Worm (Caenorhabditis elegans) whole organism, L1 larva: ENCODE results near the gene madf-5.

Experiments used
- F16B12.6 ChIP-seq: fragments of 150-350 bp; optimal IDR thresholded peaks from 2 replicates; lab custom pipeline; 2014; ENCODE audit warnings: missing biosample characterization, missing genetic modification characterization
- Y116A8C.19 ChIP-seq: sonication (generic microtip); optimal IDR thresholded peaks from 2 replicates; lab custom pipeline; 2016; ENCODE audit warnings: missing compliant biosample characterization, missing genetic modification characterization, borderline replicate concordance
- dpl-1 ChIP-seq, 3 experiments: fragments of 150-350 bp in 2 of 3; sonication (generic microtip) in 1 of 3; optimal IDR thresholded peaks; 2 replicates each; lab custom pipeline; 2014 to 2017; ENCODE audit warnings: missing biosample characterization in 3 of 3, missing genetic modification characterization in 3 of 3, missing genetic modification reagents in 3 of 3
- egl-27 ChIP-seq, 2 experiments: fragments of 150-350 bp in 1 of 2; sonication (generic microtip); optimal IDR thresholded peaks; 3 replicates each; lab custom pipeline; 2017 to 2018; ENCODE audit warnings: missing biosample characterization in 2 of 2, missing genetic modification characterization in 2 of 2, missing genetic modification reagents in 2 of 2
- lir-3 ChIP-seq: sonication (generic microtip); optimal IDR thresholded peaks from 2 replicates; lab custom pipeline; 2016; ENCODE audit warnings: mild to moderate bottlenecking, missing genetic modification characterization, moderate library complexity, missing compliant biosample characterization; ENCODE audit not compliant: poor library complexity
- nhr-237 ChIP-seq: fragments of 150-350 bp; optimal IDR thresholded peaks from 2 replicates; lab custom pipeline; 2014; ENCODE audit warnings: missing biosample characterization, missing genetic modification characterization
- nhr-28 ChIP-seq: fragments of 150-350 bp; optimal IDR thresholded peaks from 2 replicates; lab custom pipeline; 2014; ENCODE audit warnings: missing biosample characterization, missing genetic modification characterization
- nhr-76 ChIP-seq: sonication (generic microtip); optimal IDR thresholded peaks from 2 replicates; lab custom pipeline; 2017; ENCODE audit warnings: missing biosample characterization, missing genetic modification characterization
- nhr-77 ChIP-seq: fragments of 150-350 bp; optimal IDR thresholded peaks from 2 replicates; lab custom pipeline; 2014; ENCODE audit warnings: missing biosample characterization, missing genetic modification characterization
- skn-1 ChIP-seq: fragments of 150-350 bp; optimal IDR thresholded peaks from 2 replicates; lab custom pipeline; 2014; ENCODE audit warnings: missing biosample characterization, missing genetic modification characterization
- snpc-4 ChIP-seq: fragments of 150-350 bp; optimal IDR thresholded peaks from 2 replicates; lab custom pipeline; 2014; ENCODE audit warnings: missing biosample characterization, missing genetic modification characterization
- sptf-1 ChIP-seq: fragments of 150-350 bp; optimal IDR thresholded peaks from 2 replicates; lab custom pipeline; 2014; ENCODE audit warnings: missing biosample characterization, missing genetic modification characterization

DNA sequence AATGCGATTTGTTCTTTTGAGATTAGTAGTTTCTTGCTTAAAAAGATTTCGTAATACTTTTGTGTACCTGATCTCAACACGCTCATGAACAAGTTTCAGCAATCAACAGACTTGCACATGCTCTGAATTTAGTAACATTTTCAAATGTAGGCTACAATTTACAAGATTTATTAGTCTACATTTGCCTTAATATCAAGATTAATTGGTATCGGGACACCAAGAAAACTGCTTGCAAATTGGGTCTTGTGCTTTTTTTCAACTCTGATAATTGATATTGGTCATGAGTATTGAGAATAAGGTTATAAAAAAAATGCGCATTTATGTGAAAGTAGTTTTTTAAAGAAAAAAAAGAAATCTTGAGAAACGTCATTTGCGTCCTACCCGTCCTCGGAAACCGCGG lies 19.2 kb downstream of the madf-5 start:
- TF ChIP-seq Y116A8C.19 (tag; lab: Kevin White, UChicago) = no peak
- TF ChIP-seq lir-3 (tag; lab: Kevin White, UChicago) = no peak
- no peak for TF ChIP-seq snpc-4 (tag; lab: Kevin White, UChicago)
- no peak for TF ChIP-seq egl-27 (tag; optimal IDR thresholded peaks at IDR 0.05; lab: Kevin White, UChicago)
- TF ChIP-seq nhr-76 (tag; lab: Kevin White, UChicago) = no peak
- TF ChIP-seq skn-1 = no peak
- no peak for TF ChIP-seq nhr-237 (tag; lab: Kevin White, UChicago)
- TF ChIP-seq nhr-28 (tag; lab: Kevin White, UChicago) = no peak
- no peak for TF ChIP-seq F16B12.6 (tag; lab: Kevin White, UChicago)
- no peak for TF ChIP-seq nhr-77 (tag; lab: Kevin White, UChicago)
- TF ChIP-seq sptf-1 (tag; lab: Kevin White, UChicago) = no peak
- TF ChIP-seq dpl-1 (GFP tag; optimal IDR thresholded peaks at IDR 0.05; lab: Kevin White, UChicago) = no peak
